Worm (Caenorhabditis elegans): ENCODE measurements around the gene taf-2.

- TF ChIP-seq pag-3 (tag; optimal IDR thresholded peaks at IDR 0.05; ENCODE audit: borderline replicate concordance) (no peak), nhr-11 (tag; optimal IDR thresholded peaks at IDR 0.05) (no peak), fkh-10 (GFP tag; optimal IDR thresholded peaks at IDR 0.05) (no peak), nfya-1 (tag; optimal IDR thresholded peaks at IDR 0.05) (no peak), ttx-3 (tag; optimal IDR thresholded peaks at IDR 0.05) (no peak), ref-2 (tag; optimal IDR thresholded peaks at IDR 0.05) (no peak), dmd-4 (tag; optimal IDR thresholded peaks at IDR 0.05; ENCODE audit: borderline replicate concordance) (no peak), pha-2 (tag; optimal IDR thresholded peaks at IDR 0.05) (no peak), hlh-15 (tag; optimal IDR thresholded peaks at IDR 0.05) (no peak), rnt-1 (tag; optimal IDR thresholded peaks at IDR 0.05) (no peak), syd-9 (tag; optimal IDR thresholded peaks at IDR 0.05) (no peak)
Observed at ce11 chrIV:3621805-3622355, 28.5 kb upstream of the taf-2 start.
